Worm (Caenorhabditis elegans): ENCODE data around the gene tsp-2.

DNA sequence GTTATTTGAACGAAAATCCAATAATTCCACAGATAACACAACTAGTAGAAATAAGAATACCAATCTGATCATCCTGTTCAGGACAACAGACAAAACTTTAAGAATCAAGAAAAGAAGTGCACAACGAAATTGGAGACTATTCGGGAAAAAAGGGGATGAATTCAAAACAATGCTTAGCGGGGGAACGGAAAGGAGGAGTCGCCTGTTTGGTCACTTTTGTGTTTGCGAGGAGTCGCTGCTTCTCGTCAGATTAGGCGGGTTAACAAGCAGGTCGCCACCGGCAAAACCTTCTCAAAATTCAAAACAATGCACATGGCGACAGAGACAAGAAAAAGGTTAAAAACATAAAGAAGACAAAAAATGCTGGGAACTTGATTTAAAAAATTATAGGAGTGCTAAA, 28.0 kb downstream of the tsp-2 start, which contains the start of gene C30A5.10:
- TF ChIP-seq aly-2 (tag; optimal IDR thresholded peaks at IDR 0.05), result no peak
- no peak for TF ChIP-seq nhr-23 (tag; optimal IDR thresholded peaks at IDR 0.05)
- TF ChIP-seq lin-13 (GFP tag; optimal IDR thresholded peaks at IDR 0.05), result no peak
- TF ChIP-seq elt-3 (tag; optimal IDR thresholded peaks at IDR 0.05), result no peak
- no peak for TF ChIP-seq nhr-12 (tag; optimal IDR thresholded peaks at IDR 0.05)
- TF ChIP-seq zag-1 (tag; optimal IDR thresholded peaks at IDR 0.05), result no peak
- no peak for TF ChIP-seq alr-1 (tag; optimal IDR thresholded peaks at IDR 0.05)
